Worm (Caenorhabditis elegans): ENCODE data around the gene Y105C5B.20.

- TF ChIP-seq lin-13 (GFP tag; optimal IDR thresholded peaks at IDR 0.05) (no peak), elt-3 (tag; optimal IDR thresholded peaks at IDR 0.05) (no peak), fkh-4 (tag; optimal IDR thresholded peaks at IDR 0.05; ENCODE audit: borderline replicate concordance) (no peak), mab-9 (GFP tag; IDR thresholded peaks at IDR 0.05) (no peak), jun-1 (tag; optimal IDR thresholded peaks at IDR 0.05) (no peak), snpc-4 (tag; optimal IDR thresholded peaks at IDR 0.05) (no peak), ceh-82 (tag; optimal IDR thresholded peaks at IDR 0.05) (no peak), hlh-4 (tag; optimal IDR thresholded peaks at IDR 0.05) (no peak), lin-15B (tag; optimal IDR thresholded peaks at IDR 0.05) (no peak), unc-130 (tag; optimal IDR thresholded peaks at IDR 0.05) (no peak), nhr-237 (tag; optimal IDR thresholded peaks at IDR 0.05) (no peak), ztf-11 (tag; optimal IDR thresholded peaks at IDR 0.05) (no peak)
Observed at ce11 chrIV:15999692-16000091, 5.3 kb upstream of the Y105C5B.20 start.

Data from whole organism, L1 larva.